Worm (Caenorhabditis elegans): ENCODE measurements around the gene T07C4.3.

T07C4.3 gene

DNA sequence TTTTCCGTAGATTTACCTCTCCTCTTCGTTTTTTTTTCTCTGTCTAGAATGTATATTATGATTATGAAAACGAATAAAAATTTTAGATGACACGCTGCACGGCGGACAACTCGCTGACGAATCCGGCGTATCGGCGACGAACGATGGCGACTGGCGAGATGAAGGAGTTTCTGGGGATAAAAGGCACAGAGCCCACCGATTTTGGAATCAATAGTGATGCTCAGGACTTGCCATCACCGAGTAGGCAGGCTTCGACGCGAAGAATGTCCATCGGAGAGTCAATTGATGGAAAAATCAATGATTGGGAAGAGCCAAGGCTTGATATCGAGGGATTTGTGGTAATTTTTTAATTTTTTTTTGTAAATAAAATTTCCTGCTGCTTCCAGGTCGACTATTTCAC lies 16.9 kb upstream of the T07C4.3 start, which contains the start of gene ced-9:
ced-9 (plus strand) TSS at position 87 of the 400 bp plus-strand sequence.
- TF ChIP-seq M03D4.4 (tag; optimal IDR thresholded peaks at IDR 0.05) = no peak

DNA sequence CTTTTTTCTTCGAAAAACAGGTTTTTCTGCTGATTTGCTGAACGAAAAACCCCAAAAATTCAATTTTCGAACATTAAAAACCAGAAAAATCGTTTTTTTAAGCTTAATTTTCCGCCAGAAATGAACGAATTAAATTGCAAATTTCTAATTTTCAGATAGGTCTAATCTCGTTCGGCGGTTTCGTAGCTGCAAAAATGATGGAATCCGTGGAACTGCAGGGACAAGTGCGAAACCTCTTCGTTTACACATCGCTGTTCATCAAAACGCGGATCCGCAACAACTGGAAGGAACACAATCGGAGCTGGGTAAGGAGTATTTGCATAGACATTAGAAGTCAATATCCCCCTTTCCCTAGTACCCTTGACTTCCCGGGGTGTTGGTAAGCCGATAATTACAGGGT lies 15.8 kb upstream of the T07C4.3 start:
- TF ChIP-seq lin-13 (tag; optimal IDR thresholded peaks at IDR 0.05) = no peak
- TF ChIP-seq snpc-4 (tag; optimal IDR thresholded peaks at IDR 0.05) = no peak
- no peak for TF ChIP-seq flh-1 (GFP tag; optimal IDR thresholded peaks at IDR 0.05)
- TF ChIP-seq ceh-39 (tag; optimal IDR thresholded peaks at IDR 0.05) = no peak
- TF ChIP-seq nhr-28 (tag; optimal IDR thresholded peaks at IDR 0.05) = no peak
- TF ChIP-seq ceh-43 (GFP tag; optimal IDR thresholded peaks at IDR 0.05) = no peak

DNA sequence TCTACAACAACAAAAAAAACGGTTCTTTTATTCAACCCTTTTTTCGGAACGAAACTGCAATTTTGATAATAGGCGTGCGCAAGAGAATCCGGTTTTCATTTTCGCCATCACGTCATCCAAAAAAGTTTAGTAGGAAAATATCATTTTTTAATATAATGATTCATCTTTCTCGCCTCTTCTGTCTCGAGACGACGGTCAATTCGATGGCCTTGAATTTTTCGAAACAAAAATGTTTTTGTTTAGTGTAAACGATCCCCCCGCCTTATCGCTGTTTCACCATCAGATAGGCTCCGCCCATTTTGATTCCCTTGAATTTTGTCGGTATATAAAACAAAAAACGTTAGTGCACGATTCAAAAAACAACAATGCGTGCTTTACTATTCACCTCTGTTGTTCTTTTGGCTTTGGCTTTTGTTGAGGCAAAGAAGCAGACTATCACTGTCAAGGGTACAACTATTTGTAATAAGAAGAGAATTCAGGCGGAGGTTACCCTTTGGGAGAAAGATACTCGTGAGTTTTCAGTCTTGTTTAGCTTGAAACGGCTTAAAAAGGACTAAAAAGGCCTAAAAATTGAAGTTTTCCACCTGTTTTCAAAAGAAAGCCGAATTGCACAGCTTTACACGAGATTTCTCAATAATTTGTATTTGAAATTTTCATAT lies 14.3 kb upstream of the T07C4.3 start, which contains the start of gene ttr-15:
ttr-15 (plus strand) TSS at position 340 of the 659 bp plus-strand sequence.
- TF ChIP-seq elt-1 (tag; optimal IDR thresholded peaks at IDR 0.05; ENCODE audit: borderline replicate concordance, insufficient read depth) (no peak), ceh-39 (tag; optimal IDR thresholded peaks at IDR 0.05) (no peak), blmp-1 (tag; optimal IDR thresholded peaks at IDR 0.05) (no peak), mab-5 (tag; optimal IDR thresholded peaks at IDR 0.05) (no peak), lin-32 (GFP tag; optimal IDR thresholded peaks at IDR 0.05) (no peak), ztf-11 (tag; optimal IDR thresholded peaks at IDR 0.05) (no peak), elt-3 (tag; optimal IDR thresholded peaks at IDR 0.05) (no peak)

DNA sequence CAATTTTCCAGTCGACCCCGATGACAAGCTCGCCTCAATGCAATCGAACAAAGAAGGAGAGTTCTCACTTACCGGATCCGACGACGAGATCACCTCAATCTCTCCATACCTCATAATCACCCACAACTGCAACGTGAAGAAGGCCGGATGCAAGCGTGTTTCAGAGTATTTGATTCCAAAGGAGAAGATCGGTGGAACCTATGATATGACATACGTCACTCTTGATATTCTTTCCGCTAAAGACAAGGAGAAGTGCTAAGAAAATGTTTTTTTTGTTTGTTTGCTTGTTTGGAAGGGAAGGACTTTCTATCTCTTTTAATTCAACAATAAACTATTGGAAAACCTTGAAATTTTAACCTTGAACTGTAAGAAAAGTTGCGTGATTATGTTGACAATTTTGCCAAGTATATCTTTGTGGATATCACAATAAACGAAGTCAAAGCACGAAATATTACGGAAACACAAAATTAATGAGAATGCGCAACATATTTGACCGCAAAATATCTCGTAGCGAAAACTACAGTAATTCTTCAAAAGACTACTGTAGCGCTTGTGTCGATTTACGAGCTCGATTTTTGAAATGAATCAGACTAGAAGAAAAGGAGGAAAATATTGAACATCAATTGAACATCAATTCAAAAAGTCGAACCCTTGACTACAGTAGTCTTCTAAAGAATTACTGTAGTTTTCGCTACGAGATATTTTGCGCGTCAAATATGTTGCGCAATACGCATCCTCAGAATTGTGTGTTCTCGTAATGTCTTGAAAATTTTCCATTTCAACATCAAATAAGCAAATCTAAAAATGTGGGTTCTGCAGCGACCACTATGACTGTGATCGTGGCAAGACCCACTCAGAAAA lies 12.7 kb upstream of the T07C4.3 start:
- TF ChIP-seq cnd-1 (tag; optimal IDR thresholded peaks at IDR 0.05) = no peak
- TF ChIP-seq zip-8 (tag; optimal IDR thresholded peaks at IDR 0.05) = peak; percentile 89
- TF ChIP-seq pha-4 (tag; optimal IDR thresholded peaks at IDR 0.05) = no peak
- no peak for TF ChIP-seq unc-39 (tag; optimal IDR thresholded peaks at IDR 0.05)
- TF ChIP-seq mab-5 (tag; optimal IDR thresholded peaks at IDR 0.05) = no peak
- TF ChIP-seq lin-13 (tag; optimal IDR thresholded peaks at IDR 0.05) = no peak

DNA sequence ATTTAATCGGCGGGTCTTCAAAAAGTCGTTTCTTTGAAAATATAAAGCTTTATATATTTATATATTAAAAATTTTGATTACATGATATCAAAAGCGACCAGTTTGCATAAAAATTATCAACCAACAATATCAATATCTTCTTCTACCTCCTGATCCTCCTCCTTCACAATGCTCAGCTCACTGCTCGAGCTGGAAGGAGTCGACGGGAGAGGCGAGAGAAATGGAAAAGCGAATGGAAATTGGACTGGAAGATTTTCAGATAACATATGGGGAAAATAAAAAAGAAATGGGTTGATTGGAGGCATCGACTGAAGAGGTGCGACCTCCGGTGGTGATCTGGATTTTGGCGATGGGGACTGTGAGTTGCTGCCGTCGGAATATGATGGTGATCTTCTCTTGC lies 12.0 kb upstream of the T07C4.3 start:
- no peak for TF ChIP-seq ceh-39 (tag; optimal IDR thresholded peaks at IDR 0.05)
- no peak for TF ChIP-seq pha-4 (tag; optimal IDR thresholded peaks at IDR 0.05)
- no peak for TF ChIP-seq lsy-2 (tag; optimal IDR thresholded peaks at IDR 0.05)
- no peak for TF ChIP-seq lin-13 (tag; optimal IDR thresholded peaks at IDR 0.05)
- no peak for TF ChIP-seq ces-1 (GFP tag; optimal IDR thresholded peaks at IDR 0.05)
- TF ChIP-seq sem-2 (GFP tag; optimal IDR thresholded peaks at IDR 0.05) = no peak
- TF ChIP-seq hlh-1 (tag; optimal IDR thresholded peaks at IDR 0.05) = no peak
- no peak for TF ChIP-seq ham-2 (GFP tag; optimal IDR thresholded peaks at IDR 0.05)
- no peak for TF ChIP-seq mls-2 (tag; optimal IDR thresholded peaks at IDR 0.05)
- no peak for TF ChIP-seq tbx-8 (GFP tag; optimal IDR thresholded peaks at IDR 0.05)
- no peak for TF ChIP-seq sptf-1 (tag; optimal IDR thresholded peaks at IDR 0.05)
- no peak for TF ChIP-seq bed-3 (GFP tag; optimal IDR thresholded peaks at IDR 0.05)
- TF ChIP-seq nhr-237 (tag; optimal IDR thresholded peaks at IDR 0.05) = no peak
- no peak for TF ChIP-seq nhr-28 (tag; optimal IDR thresholded peaks at IDR 0.05)
- no peak for TF ChIP-seq zip-8 (tag; optimal IDR thresholded peaks at IDR 0.05)
- no peak for TF ChIP-seq drap-1 (GFP tag; optimal IDR thresholded peaks at IDR 0.05)
- TF ChIP-seq blmp-1 (tag; optimal IDR thresholded peaks at IDR 0.05) = no peak
- TF ChIP-seq ceh-83 (GFP tag; optimal IDR thresholded peaks at IDR 0.05) = no peak
- no peak for TF ChIP-seq ceh-43 (GFP tag; optimal IDR thresholded peaks at IDR 0.05)
- no peak for TF ChIP-seq nhr-12 (tag; optimal IDR thresholded peaks at IDR 0.05)

Data from whole organism, mixed stage, embryonic.